Worm (Caenorhabditis elegans) whole organism, L1 larva: ENCODE data around the gene ogdh-1.
A peak's percentile ranks its signal among the peaks of the same experiment; 100 is the strongest.

Source experiments
- C04F5.9 ChIP-seq: sonication (generic microtip); optimal IDR thresholded peaks from 2 replicates; lab custom pipeline; 2016; ENCODE audit warnings: missing genetic modification characterization, missing compliant biosample characterization
- C16A3.4 ChIP-seq: fragments of 150-350 bp; optimal IDR thresholded peaks from 2 replicates; lab custom pipeline; 2014; ENCODE audit warnings: missing biosample characterization, missing genetic modification characterization
- C34B4.2 ChIP-seq: sonication (generic microtip); optimal IDR thresholded peaks from 2 replicates; lab custom pipeline; 2017; ENCODE audit warnings: mild to moderate bottlenecking, missing genetic modification characterization, missing compliant biosample characterization
- F16B12.6 ChIP-seq: fragments of 150-350 bp; optimal IDR thresholded peaks from 2 replicates; lab custom pipeline; 2014; ENCODE audit warnings: missing biosample characterization, missing genetic modification characterization
- Y116A8C.19 ChIP-seq: sonication (generic microtip); optimal IDR thresholded peaks from 2 replicates; lab custom pipeline; 2016; ENCODE audit warnings: missing compliant biosample characterization, missing genetic modification characterization, borderline replicate concordance
- aha-1 ChIP-seq: fragments of 150-350 bp; optimal IDR thresholded peaks from 2 replicates; lab custom pipeline; 2014; ENCODE audit warnings: missing biosample characterization, missing genetic modification characterization
- alr-1 ChIP-seq: fragments of 200-800 bp; sonication (Bioruptor generic); optimal IDR thresholded peaks from 2 replicates; lab custom pipeline; 2018; ENCODE audit warnings: borderline replicate concordance, mild to moderate bottlenecking, missing genetic modification characterization, missing compliant biosample characterization
- aly-2 ChIP-seq: fragments of 150-350 bp; optimal IDR thresholded peaks from 2 replicates; lab custom pipeline; 2014; ENCODE audit warnings: missing biosample characterization, missing genetic modification characterization
- ama-1 ChIP-seq: fragments of 150-350 bp; optimal IDR thresholded peaks from 2 replicates; lab custom pipeline; 2014
- blmp-1 ChIP-seq: fragments of 150-350 bp; optimal IDR thresholded peaks from 2 replicates; lab custom pipeline; 2014; ENCODE audit warnings: missing biosample characterization, missing genetic modification characterization
- ceh-63 ChIP-seq: fragments of 200-800 bp; sonication (Bioruptor generic); optimal IDR thresholded peaks from 2 replicates; lab custom pipeline; 2018; ENCODE audit warnings: mild to moderate bottlenecking, missing genetic modification characterization, missing compliant biosample characterization
- ceh-8 ChIP-seq: fragments of 200-800 bp; sonication (Bioruptor generic); optimal IDR thresholded peaks from 2 replicates; lab custom pipeline; 2018; ENCODE audit warnings: mild to moderate bottlenecking, missing genetic modification characterization, moderate library complexity, missing compliant biosample characterization
- ceh-88 ChIP-seq: fragments of 200-800 bp; sonication (Bioruptor generic); IDR thresholded peaks from 2 replicates; pipeline ENCODE4 v1.3.6; 2022; ENCODE audit warnings: missing genetic modification characterization, missing compliant biosample characterization
- dpl-1 ChIP-seq, 3 experiments: fragments of 150-350 bp in 2 of 3; sonication (generic microtip) in 1 of 3; optimal IDR thresholded peaks; 2 replicates each; lab custom pipeline; 2014 to 2017; ENCODE audit warnings: missing biosample characterization in 3 of 3, missing genetic modification characterization in 3 of 3, missing genetic modification reagents in 3 of 3
- efl-3 ChIP-seq: fragments of 200-800 bp; sonication (Bioruptor generic); optimal IDR thresholded peaks from 2 replicates; lab custom pipeline; 2018; ENCODE audit warnings: mild to moderate bottlenecking, missing genetic modification characterization, missing compliant biosample characterization
- egl-13 ChIP-seq: sonication (generic microtip); optimal IDR thresholded peaks from 2 replicates; lab custom pipeline; 2016; ENCODE audit warnings: missing genotype, missing genetic modification reagents, missing genetic modification characterization, missing compliant biosample characterization
- ets-5 ChIP-seq: fragments of 200-800 bp; sonication (Bioruptor generic); IDR thresholded peaks from 2 replicates; pipeline ENCODE4 v1.3.6; 2022; ENCODE audit warnings: missing genetic modification characterization, missing compliant biosample characterization
- fkh-10 ChIP-seq: sonication (generic microtip); optimal IDR thresholded peaks from 2 replicates; lab custom pipeline; 2017; ENCODE audit warnings: missing biosample characterization, missing genetic modification reagents, missing genetic modification characterization
- fkh-8 ChIP-seq: sonication (generic microtip); optimal IDR thresholded peaks from 2 replicates; lab custom pipeline; 2016; ENCODE audit warnings: mild to moderate bottlenecking, missing genetic modification characterization, missing compliant biosample characterization
- grh-1 ChIP-seq: fragments of 200-800 bp; sonication (Bioruptor generic); IDR thresholded peaks from 2 replicates; pipeline ENCODE4 v1.3.6; 2022; ENCODE audit warnings: missing genetic modification reagents, missing genetic modification characterization, missing compliant biosample characterization
- hlh-17 ChIP-seq: fragments of 200-800 bp; sonication (Bioruptor generic); optimal IDR thresholded peaks from 2 replicates; lab custom pipeline; 2018; ENCODE audit warnings: missing genetic modification characterization, mild to moderate bottlenecking, missing compliant biosample characterization, moderate library complexity, borderline replicate concordance
- hlh-4 ChIP-seq: sonication (generic microtip); optimal IDR thresholded peaks from 2 replicates; lab custom pipeline; 2016; ENCODE audit warnings: mild to moderate bottlenecking, missing genetic modification characterization, missing compliant biosample characterization
- isw-1 ChIP-seq: fragments of 200-800 bp; sonication (Bioruptor generic); IDR thresholded peaks from 2 replicates; pipeline ENCODE4 v1.3.6; 2022; ENCODE audit warnings: missing genetic modification characterization, missing compliant biosample characterization
- lin-13 ChIP-seq: fragments of 150-350 bp; optimal IDR thresholded peaks from 2 replicates; lab custom pipeline; 2014; ENCODE audit warnings: missing biosample characterization, missing genetic modification reagents, missing genetic modification characterization
- lin-14 ChIP-seq: fragments of 200-800 bp; sonication (Bioruptor generic); optimal IDR thresholded peaks from 2 replicates; lab custom pipeline; 2018; ENCODE audit warnings: mild to moderate bottlenecking, missing genetic modification characterization, moderate library complexity, missing compliant biosample characterization
- lin-39 ChIP-seq: fragments of 150-350 bp; optimal IDR thresholded peaks from 2 replicates; lab custom pipeline; 2014; ENCODE audit warnings: missing biosample characterization, missing genetic modification reagents, missing genetic modification characterization
- lir-3 ChIP-seq: sonication (generic microtip); optimal IDR thresholded peaks from 2 replicates; lab custom pipeline; 2016; ENCODE audit warnings: mild to moderate bottlenecking, missing genetic modification characterization, moderate library complexity, missing compliant biosample characterization; ENCODE audit not compliant: poor library complexity
- lsy-2 ChIP-seq, 2 experiments: fragments of 150-350 bp; optimal IDR thresholded peaks; 2 replicates each; lab custom pipeline; 2014; ENCODE audit warnings: missing biosample characterization in 2 of 2, missing genetic modification characterization in 2 of 2
- mef-2 ChIP-seq: fragments of 150-350 bp; optimal IDR thresholded peaks from 2 replicates; lab custom pipeline; 2014; ENCODE audit warnings: missing biosample characterization, missing genetic modification characterization
- nhr-11 ChIP-seq: fragments of 150-350 bp; optimal IDR thresholded peaks from 2 replicates; lab custom pipeline; 2014; ENCODE audit warnings: missing biosample characterization, missing genetic modification characterization
- nhr-12 ChIP-seq: sonication (generic microtip); optimal IDR thresholded peaks from 2 replicates; lab custom pipeline; 2017; ENCODE audit warnings: missing biosample characterization, missing genetic modification characterization
- nhr-19 ChIP-seq: fragments of 200-800 bp; sonication (Bioruptor generic); conservative IDR thresholded peaks from 2 replicates; pipeline ENCODE4 v1.3.6; 2022; ENCODE audit warnings: missing genetic modification characterization, missing compliant biosample characterization
- nhr-237 ChIP-seq: fragments of 150-350 bp; optimal IDR thresholded peaks from 2 replicates; lab custom pipeline; 2014; ENCODE audit warnings: missing biosample characterization, missing genetic modification characterization
- nhr-47 ChIP-seq: sonication (generic microtip); optimal IDR thresholded peaks from 2 replicates; lab custom pipeline; 2016; ENCODE audit warnings: mild to moderate bottlenecking, missing genetic modification characterization, moderate library complexity, missing compliant biosample characterization
- nhr-85 ChIP-seq: sonication (generic microtip); peaks from one replicate; lab custom pipeline; 2016; ENCODE audit warnings: missing genetic modification characterization, inconsistent platforms, missing compliant biosample characterization
- nhr-90 ChIP-seq: sonication (generic microtip); optimal IDR thresholded peaks from 2 replicates; lab custom pipeline; 2016; ENCODE audit warnings: mild to moderate bottlenecking, missing genetic modification characterization, missing compliant biosample characterization; ENCODE audit not compliant: poor library complexity
- pqm-1 ChIP-seq: sonication (generic microtip); optimal IDR thresholded peaks from 3 replicates; lab custom pipeline; 2017; ENCODE audit warnings: missing biosample characterization, missing genetic modification characterization
- rnt-1 ChIP-seq: sonication (generic microtip); optimal IDR thresholded peaks from 2 replicates; lab custom pipeline; 2016; ENCODE audit warnings: mild to moderate bottlenecking, missing genetic modification characterization, moderate library complexity, missing compliant biosample characterization
- skn-1 ChIP-seq: fragments of 150-350 bp; optimal IDR thresholded peaks from 2 replicates; lab custom pipeline; 2014; ENCODE audit warnings: missing biosample characterization, missing genetic modification characterization
- snpc-4 ChIP-seq: fragments of 150-350 bp; optimal IDR thresholded peaks from 2 replicates; lab custom pipeline; 2014; ENCODE audit warnings: missing biosample characterization, missing genetic modification characterization
- tbx-2 ChIP-seq: sonication (generic microtip); optimal IDR thresholded peaks from 2 replicates; lab custom pipeline; 2016; ENCODE audit warnings: missing genetic modification characterization, missing compliant biosample characterization
- tlp-1 ChIP-seq: fragments of 150-350 bp; optimal IDR thresholded peaks from 2 replicates; lab custom pipeline; 2014; ENCODE audit warnings: missing biosample characterization, missing genetic modification characterization
- zag-1 ChIP-seq: fragments of 150-350 bp; optimal IDR thresholded peaks from 2 replicates; lab custom pipeline; 2014; ENCODE audit warnings: missing biosample characterization, missing genetic modification characterization
- ztf-4 ChIP-seq: fragments of 150-350 bp; optimal IDR thresholded peaks from 2 replicates; lab custom pipeline; 2014; ENCODE audit warnings: missing biosample characterization, missing genetic modification characterization

The ogdh-1 gene

DNA sequence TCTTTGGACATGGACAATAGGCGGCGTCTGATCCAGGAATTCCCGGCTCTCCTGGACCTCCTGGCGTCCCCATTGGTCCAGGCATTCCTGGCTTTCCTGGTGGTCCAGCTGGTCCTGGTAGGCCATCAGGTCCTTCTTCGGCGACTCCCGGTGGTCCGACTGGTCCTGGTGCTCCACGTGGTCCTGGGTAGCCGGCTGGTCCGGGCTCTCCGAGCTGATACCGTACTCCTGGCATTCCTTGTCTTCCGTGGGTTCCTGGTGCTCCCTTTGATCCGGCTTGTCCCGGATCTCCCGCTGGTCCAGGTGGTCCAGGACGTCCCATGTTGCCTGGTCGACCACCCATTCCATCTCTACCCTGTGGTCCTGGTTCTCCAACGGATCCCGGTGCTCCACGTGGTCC lies 47.8 kb downstream of the ogdh-1 start:
- TF ChIP-seq ztf-4 (tag; lab: Kevin White, UChicago) (no peak), ceh-8 (GFP tag; lab: Kevin White, UChicago) (peak; percentile 19)
- TF ChIP-seq, all 84 proteins: peak for 1

DNA sequence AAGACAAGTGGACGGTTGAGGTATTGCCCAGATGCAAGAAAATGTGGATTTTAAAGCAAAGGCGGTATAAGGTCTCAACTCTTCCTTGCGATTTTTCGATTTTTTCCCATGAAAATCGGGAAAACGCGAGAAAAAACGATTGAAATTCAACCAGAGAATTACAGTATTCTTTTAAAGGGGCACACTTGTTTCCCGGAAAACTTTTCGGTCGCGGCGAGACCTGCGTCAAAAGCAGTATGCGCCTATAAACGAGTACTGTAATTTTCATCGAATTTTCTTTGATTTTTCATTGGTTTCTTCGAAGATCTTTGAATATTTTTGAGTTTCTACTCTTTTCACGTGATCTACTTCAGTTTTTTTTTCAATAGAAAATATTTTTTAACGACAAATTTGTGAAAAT lies 50.1 kb downstream of the ogdh-1 start:
- TF ChIP-seq aly-2: no peak
- TF ChIP-seq nhr-12 (tag; lab: Kevin White, UChicago): no peak
- no peak for TF ChIP-seq snpc-4 (tag; lab: Kevin White, UChicago)
- no peak for TF ChIP-seq fkh-10 (GFP tag; lab: Kevin White, UChicago)
- no peak for TF ChIP-seq C16A3.4
- no peak for TF ChIP-seq C04F5.9 (tag; lab: Kevin White, UChicago)
- TF ChIP-seq ets-5: no peak
- no peak for TF ChIP-seq egl-13 (tag; lab: Kevin White, UChicago)
- TF ChIP-seq nhr-47 (tag; lab: Kevin White, UChicago): no peak
- TF ChIP-seq aha-1 (tag; lab: Kevin White, UChicago): no peak
- no peak for TF ChIP-seq lsy-2 (tag; optimal IDR thresholded peaks at IDR 0.05; lab: Kevin White, UChicago)
- TF ChIP-seq nhr-237 (tag; lab: Kevin White, UChicago): no peak
- no peak for TF ChIP-seq mef-2 (tag; lab: Kevin White, UChicago)
- no peak for TF ChIP-seq lin-14 (GFP tag; lab: Kevin White, UChicago)
- TF ChIP-seq lin-13: no peak
- no peak for TF ChIP-seq C34B4.2 (tag; lab: Kevin White, UChicago)
- TF ChIP-seq tbx-2 (tag; lab: Kevin White, UChicago): no peak
- no peak for TF ChIP-seq alr-1 (tag; lab: Kevin White, UChicago)
- TF ChIP-seq nhr-11 (tag; lab: Kevin White, UChicago): no peak
- TF ChIP-seq nhr-90: no peak

DNA sequence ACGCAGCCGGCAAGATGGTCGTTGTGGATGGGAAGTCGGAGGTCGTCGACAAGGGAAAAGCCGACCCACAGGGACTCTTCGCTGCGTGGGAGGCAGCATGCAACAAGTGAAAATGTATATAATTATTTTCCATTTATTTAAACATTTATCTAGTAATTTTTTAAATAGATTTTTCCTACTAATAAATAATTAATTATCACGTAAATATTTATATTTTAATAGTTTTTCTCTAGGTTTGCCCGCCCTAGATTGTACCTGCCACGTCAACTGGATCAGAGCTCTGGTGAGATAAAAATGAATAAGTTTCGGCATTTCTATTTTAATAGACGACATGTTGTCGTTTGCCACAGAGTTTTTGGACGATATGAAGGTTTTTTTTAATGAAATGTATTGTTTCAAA lies 50.8 kb downstream of the ogdh-1 start, which contains the start of gene psr-1:
TSS of gene psr-1 (plus strand) at position 301 of the 400 bp plus-strand sequence.
- no peak for TF ChIP-seq lir-3 (tag; lab: Kevin White, UChicago)
- TF ChIP-seq hlh-17: no peak
- no peak for TF ChIP-seq efl-3
- TF ChIP-seq ceh-63 (GFP tag; lab: Kevin White, UChicago): no peak
- TF ChIP-seq egl-13 (tag; lab: Kevin White, UChicago): no peak
- no peak for TF ChIP-seq nhr-47 (tag; lab: Kevin White, UChicago)
- no peak for TF ChIP-seq tlp-1 (tag; lab: Kevin White, UChicago)
- no peak for TF ChIP-seq isw-1

DNA sequence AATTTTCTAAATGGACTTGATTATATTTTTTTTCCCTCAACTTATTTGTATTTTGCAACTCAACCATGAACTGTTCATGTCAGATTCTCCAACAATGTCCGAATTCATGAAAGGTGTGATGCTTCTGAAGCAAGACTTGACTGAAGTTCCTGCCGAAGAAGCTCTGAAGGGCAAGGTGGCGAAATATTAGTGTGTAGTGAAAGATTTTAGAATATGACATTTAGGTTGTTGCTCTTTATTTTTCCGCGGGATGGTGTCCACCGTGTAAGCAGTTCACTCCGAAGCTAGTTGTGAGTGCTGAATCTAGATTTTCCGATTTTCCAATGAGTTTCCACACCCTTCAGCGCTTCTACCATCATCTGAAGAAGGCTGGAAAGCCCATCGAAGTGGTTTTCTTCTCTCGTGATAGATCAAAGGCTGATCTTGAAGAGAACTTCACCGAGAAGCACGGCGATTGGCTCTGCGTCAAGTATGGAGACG lies 51.4 kb downstream of the ogdh-1 start, which contains the start of gene F29B9.5:
TSS of gene F29B9.5 (plus strand) at position 51 of the 480 bp plus-strand sequence.
- TF ChIP-seq ama-1 (lab: Kevin White, UChicago) (peak; percentile 61), C34B4.2 (tag; lab: Kevin White, UChicago) (no peak), skn-1 (tag; lab: Kevin White, UChicago) (no peak), blmp-1 (no peak), hlh-17 (no peak), ztf-4 (tag; lab: Kevin White, UChicago) (no peak), snpc-4 (tag; lab: Kevin White, UChicago) (no peak), rnt-1 (tag; lab: Kevin White, UChicago) (peak; percentile 18), Y116A8C.19 (tag; lab: Kevin White, UChicago) (no peak)

DNA sequence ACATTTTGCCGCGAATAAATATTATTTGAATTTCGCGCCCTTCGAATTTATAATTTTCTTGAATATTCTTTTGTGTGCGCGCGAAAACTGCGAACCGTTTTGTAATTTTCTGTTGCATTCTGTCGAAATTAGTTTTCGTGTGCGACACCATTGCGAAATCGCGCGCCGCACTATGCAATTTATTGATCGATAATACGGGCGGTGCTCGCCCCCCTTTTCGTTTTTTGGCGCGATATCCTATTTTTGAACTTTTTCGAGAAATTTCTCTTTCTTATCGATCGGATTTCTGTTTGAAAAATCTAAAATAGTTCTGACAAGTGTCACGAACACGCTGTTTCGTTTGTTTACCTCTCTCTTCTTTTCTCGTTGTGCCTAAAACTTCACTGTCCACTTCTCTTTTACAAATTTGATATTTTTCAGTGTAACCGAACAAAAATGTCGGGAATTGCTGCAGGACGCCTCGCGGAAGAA lies 53.2 kb downstream of the ogdh-1 start, which contains the start of gene ubc-9:
TSS of gene ubc-9 (plus strand) at position 421 of the 471 bp plus-strand sequence.
- peak; percentile 83 for TF ChIP-seq lin-14 (GFP tag; lab: Kevin White, UChicago)
- TF ChIP-seq lir-3 (tag; lab: Kevin White, UChicago): peak; percentile 39
- TF ChIP-seq tbx-2 (tag; lab: Kevin White, UChicago): peak; percentile 78
- TF ChIP-seq dpl-1 (GFP tag; optimal IDR thresholded peaks at IDR 0.05; lab: Kevin White, UChicago): peak; percentile 69 to 80 (median 72)
- TF ChIP-seq F16B12.6: peak; percentile 16
- TF ChIP-seq pqm-1 (tag; lab: Kevin White, UChicago): no peak
- TF ChIP-seq tlp-1 (tag; lab: Kevin White, UChicago): no peak
- peak; percentile 47 for TF ChIP-seq snpc-4 (tag; lab: Kevin White, UChicago)
- peak; percentile 85 for TF ChIP-seq nhr-85 (tag; lab: Kevin White, UChicago)
- no peak for TF ChIP-seq efl-3
- no peak for TF ChIP-seq zag-1 (tag; lab: Kevin White, UChicago)
- TF ChIP-seq nhr-237 (tag; lab: Kevin White, UChicago): no peak
- peak; percentile 81 for TF ChIP-seq nhr-19
- no peak for TF ChIP-seq hlh-4 (tag; lab: Kevin White, UChicago)
- peak; percentile 77 for TF ChIP-seq nhr-90
- TF ChIP-seq fkh-8 (tag; lab: Kevin White, UChicago): peak; percentile 72
- no peak for TF ChIP-seq ama-1 (lab: Kevin White, UChicago)
- TF ChIP-seq ceh-88 (GFP tag; lab: Robert Waterston, UW): no peak
- peak; percentile 93 for TF ChIP-seq C34B4.2 (tag; lab: Kevin White, UChicago)
- no peak for TF ChIP-seq lin-39 (tag; lab: Kevin White, UChicago)
- peak; percentile 59 for TF ChIP-seq grh-1 (GFP tag; lab: Robert Waterston, UW)
